Worm (Caenorhabditis elegans) whole organism, late embryonic: ENCODE data around the gene R09A8.2.

Experiments used
- C08G9.2 ChIP-seq: sonication (generic microtip); optimal IDR thresholded peaks from 2 replicates; lab custom pipeline; 2016; ENCODE audit warnings: mild to moderate bottlenecking, missing genetic modification characterization, moderate library complexity, missing compliant biosample characterization
- F13H6.1 ChIP-seq: sonication (generic microtip); optimal IDR thresholded peaks from 2 replicates; lab custom pipeline; 2016; ENCODE audit warnings: missing genetic modification characterization, missing compliant biosample characterization
- K02D7.2 ChIP-seq: sonication (generic microtip); optimal IDR thresholded peaks from 2 replicates; lab custom pipeline; 2017; ENCODE audit warnings: mild to moderate bottlenecking, missing genetic modification characterization, missing compliant biosample characterization
- K09A11.1 ChIP-seq: sonication (generic microtip); optimal IDR thresholded peaks from 2 replicates; lab custom pipeline; 2017; ENCODE audit warnings: antibody characterized with exemption, mild to moderate bottlenecking, missing genetic modification characterization, missing compliant biosample characterization; ENCODE audit not compliant: insufficient read depth
- T23F11.4 ChIP-seq: fragments of 200-800 bp; sonication (Bioruptor generic); optimal IDR thresholded peaks from 2 replicates; lab custom pipeline; 2018; ENCODE audit warnings: mild to moderate bottlenecking, missing genetic modification characterization, missing compliant biosample characterization
- ama-1 ChIP-seq: fragments of 150-350 bp; optimal IDR thresholded peaks from 2 replicates; lab custom pipeline; 2014
- ceh-14 ChIP-seq: sonication (generic microtip); optimal IDR thresholded peaks from 2 replicates; lab custom pipeline; 2016; ENCODE audit warnings: missing genotype, missing genetic modification characterization, missing compliant biosample characterization
- ceh-18 ChIP-seq: sonication (generic microtip); optimal IDR thresholded peaks from 2 replicates; lab custom pipeline; 2016; ENCODE audit warnings: missing genetic modification characterization, missing compliant biosample characterization
- ceh-19 ChIP-seq: fragments of 200-800 bp; sonication (Bioruptor generic); optimal IDR thresholded peaks from 2 replicates; lab custom pipeline; 2018; ENCODE audit warnings: mild to moderate bottlenecking, missing genetic modification characterization, missing compliant biosample characterization
- ceh-34 ChIP-seq: sonication (generic microtip); optimal IDR thresholded peaks from 2 replicates; lab custom pipeline; 2016; ENCODE audit warnings: mild to moderate bottlenecking, missing genetic modification characterization, missing compliant biosample characterization
- ceh-6 ChIP-seq: fragments of 200-800 bp; sonication (Bioruptor generic); optimal IDR thresholded peaks from 2 replicates; lab custom pipeline; 2018; ENCODE audit warnings: mild to moderate bottlenecking, missing genetic modification characterization, missing compliant biosample characterization
- che-1 ChIP-seq: sonication (generic microtip); optimal IDR thresholded peaks from 2 replicates; lab custom pipeline; 2016; ENCODE audit warnings: mild to moderate bottlenecking, missing genetic modification characterization, missing compliant biosample characterization
- dmd-4 ChIP-seq: sonication (generic microtip); optimal IDR thresholded peaks from 2 replicates; lab custom pipeline; 2016; ENCODE audit warnings: borderline replicate concordance, missing genetic modification characterization, missing compliant biosample characterization
- dve-1 ChIP-seq: sonication (generic microtip); optimal IDR thresholded peaks from 2 replicates; lab custom pipeline; 2017; ENCODE audit warnings: antibody characterized with exemption, mild to moderate bottlenecking, missing genetic modification characterization, missing compliant biosample characterization
- elt-2 ChIP-seq: sonication (generic microtip); optimal IDR thresholded peaks from 2 replicates; lab custom pipeline; 2016; ENCODE audit warnings: missing genetic modification reagents, missing genetic modification characterization, missing compliant biosample characterization
- elt-4 ChIP-seq: sonication (generic microtip); optimal IDR thresholded peaks from 2 replicates; lab custom pipeline; 2016; ENCODE audit warnings: missing genetic modification characterization, missing compliant biosample characterization
- eyg-1 ChIP-seq: sonication (generic microtip); optimal IDR thresholded peaks from 2 replicates; lab custom pipeline; 2016; ENCODE audit warnings: missing genotype, missing genetic modification characterization, missing compliant biosample characterization
- fax-1 ChIP-seq: sonication (generic microtip); optimal IDR thresholded peaks from 2 replicates; lab custom pipeline; 2016; ENCODE audit warnings: missing genotype, missing genetic modification characterization, missing compliant biosample characterization
- fkh-10 ChIP-seq: fragments of 150-350 bp; optimal IDR thresholded peaks from 2 replicates; lab custom pipeline; 2014; ENCODE audit warnings: missing biosample characterization, missing genetic modification reagents, missing genetic modification characterization
- gmeb-2 ChIP-seq: sonication (generic microtip); optimal IDR thresholded peaks from 2 replicates; lab custom pipeline; 2016; ENCODE audit warnings: missing genetic modification characterization, inconsistent platforms, missing compliant biosample characterization
- hlh-6 ChIP-seq: sonication (generic microtip); optimal IDR thresholded peaks from 2 replicates; lab custom pipeline; 2016; ENCODE audit warnings: missing genotype, missing genetic modification characterization, missing compliant biosample characterization
- lin-11 ChIP-seq: fragments of 200-800 bp; sonication (Bioruptor generic); optimal IDR thresholded peaks from 2 replicates; lab custom pipeline; 2018; ENCODE audit warnings: mild to moderate bottlenecking, missing genetic modification characterization, missing compliant biosample characterization
- nfya-1 ChIP-seq: sonication (generic microtip); optimal IDR thresholded peaks from 2 replicates; lab custom pipeline; 2017; ENCODE audit warnings: missing genetic modification characterization, mild to moderate bottlenecking, missing compliant biosample characterization, antibody characterized with exemption, moderate library complexity
- nhr-11 ChIP-seq: fragments of 150-350 bp; optimal IDR thresholded peaks from 2 replicates; lab custom pipeline; 2014; ENCODE audit warnings: missing biosample characterization, missing genetic modification characterization
- nhr-232 ChIP-seq: sonication (generic microtip); optimal IDR thresholded peaks from 2 replicates; lab custom pipeline; 2016; ENCODE audit warnings: missing genetic modification characterization, missing compliant biosample characterization
- odd-2 ChIP-seq: sonication (generic microtip); optimal IDR thresholded peaks from 2 replicates; lab custom pipeline; 2017; ENCODE audit warnings: antibody characterized with exemption, mild to moderate bottlenecking, missing genetic modification characterization, missing compliant biosample characterization
- pag-3 ChIP-seq: sonication (generic microtip); optimal IDR thresholded peaks from 2 replicates; lab custom pipeline; 2016; ENCODE audit warnings: missing compliant biosample characterization, missing genetic modification characterization, borderline replicate concordance
- pat-9 ChIP-seq: fragments of 200-800 bp; sonication (Bioruptor generic); optimal IDR thresholded peaks from 2 replicates; lab custom pipeline; 2018; ENCODE audit warnings: mild to moderate bottlenecking, missing genetic modification characterization, moderate library complexity, missing compliant biosample characterization
- pax-1 ChIP-seq: fragments of 150-350 bp; optimal IDR thresholded peaks from 2 replicates; lab custom pipeline; 2014; ENCODE audit warnings: missing biosample characterization, missing genetic modification characterization
- pha-2 ChIP-seq: sonication (generic microtip); optimal IDR thresholded peaks from 2 replicates; lab custom pipeline; 2017; ENCODE audit warnings: mild to moderate bottlenecking, missing genetic modification characterization, missing compliant biosample characterization
- pros-1 ChIP-seq: fragments of 150-350 bp; optimal IDR thresholded peaks from 2 replicates; lab custom pipeline; 2014; ENCODE audit warnings: missing biosample characterization, missing genetic modification reagents, missing genetic modification characterization
- rnt-1 ChIP-seq: sonication (generic microtip); optimal IDR thresholded peaks from 2 replicates; lab custom pipeline; 2016; ENCODE audit warnings: missing genetic modification characterization, missing compliant biosample characterization
- sdc-2 ChIP-seq: sonication (generic microtip); optimal IDR thresholded peaks from 2 replicates; lab custom pipeline; 2016; ENCODE audit warnings: missing genotype, missing genetic modification characterization, missing compliant biosample characterization
- sox-4 ChIP-seq: sonication (generic microtip); optimal IDR thresholded peaks from 2 replicates; lab custom pipeline; 2017; ENCODE audit warnings: mild to moderate bottlenecking, missing genetic modification characterization, inconsistent platforms, missing compliant biosample characterization
- syd-9 ChIP-seq: sonication (generic microtip); optimal IDR thresholded peaks from 2 replicates; lab custom pipeline; 2016; ENCODE audit warnings: mild to moderate bottlenecking, missing genetic modification characterization, moderate library complexity, missing compliant biosample characterization
- tbx-2 ChIP-seq: sonication (generic microtip); optimal IDR thresholded peaks from 2 replicates; lab custom pipeline; 2016; ENCODE audit warnings: missing genetic modification characterization, missing compliant biosample characterization
- tbx-7 ChIP-seq: sonication (generic microtip); optimal IDR thresholded peaks from 2 replicates; lab custom pipeline; 2016; ENCODE audit warnings: missing genotype, missing genetic modification characterization, missing compliant biosample characterization
- unc-3 ChIP-seq, 2 experiments: fragments of 200-800 bp in 1 of 2; sonication (Bioruptor generic) in 1 of 2; sonication (generic microtip) in 1 of 2; conservative IDR thresholded peaks in 1 of 2; optimal IDR thresholded peaks in 1 of 2; 2 replicates each; pipeline versions ENCODE4 v1.3.6 to Lab custom; 2016 to 2022; ENCODE audit warnings: missing compliant biosample characterization in 2 of 2, missing genetic modification characterization in 2 of 2, missing genetic modification reagents in 1 of 2

Gene R09A8.2

DNA sequence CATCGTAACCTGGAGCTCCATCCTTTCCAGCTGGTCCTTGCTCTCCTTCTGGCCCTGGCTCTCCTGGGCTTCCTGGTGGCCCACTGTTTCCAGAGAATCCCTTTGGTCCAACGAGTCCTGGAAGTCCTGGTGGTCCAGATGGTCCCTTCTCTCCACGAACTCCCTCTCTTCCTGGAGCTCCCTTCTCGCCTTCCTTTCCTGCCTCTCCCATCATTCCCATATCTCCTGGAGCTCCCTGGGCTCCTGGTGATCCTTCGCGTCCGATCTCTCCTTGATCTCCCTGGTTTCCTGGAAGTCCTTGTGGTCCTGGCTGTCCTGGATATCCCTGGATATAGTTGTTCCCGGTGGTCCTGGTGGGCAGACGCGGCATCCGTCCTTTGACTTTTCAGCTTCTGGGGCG is 17.0 kb downstream of the R09A8.2 start:
- peak; percentile 9 for TF ChIP-seq ceh-14 (tag; lab: Kevin White, UChicago)
- TF ChIP-seq odd-2 (tag; lab: Kevin White, UChicago) = no peak
- TF ChIP-seq C08G9.2 (tag; lab: Kevin White, UChicago) = peak; percentile 18
- TF ChIP-seq elt-4 (tag; lab: Kevin White, UChicago) = peak; percentile 17

DNA sequence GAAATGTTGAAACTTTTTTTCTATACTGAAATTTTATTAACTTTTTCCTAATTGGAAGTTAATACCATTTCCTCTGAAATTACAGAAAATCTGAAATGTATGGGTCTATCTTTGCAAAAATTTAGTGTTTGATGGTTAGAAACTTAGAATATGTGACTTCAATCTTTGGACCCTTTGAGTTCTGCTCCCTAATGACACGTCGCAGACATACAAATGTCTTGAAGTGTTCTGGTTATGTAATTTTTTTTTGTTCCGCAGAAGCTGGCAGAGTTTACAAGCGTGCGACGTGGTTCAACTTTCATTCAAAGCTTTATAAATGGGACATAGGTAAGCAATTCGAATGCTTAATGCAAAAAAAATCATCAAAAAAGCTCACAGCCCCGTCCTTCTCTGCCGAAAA is 18.7 kb downstream of the R09A8.2 start:
- TF ChIP-seq F13H6.1 (tag; lab: Kevin White, UChicago) (no peak), nhr-11 (tag; lab: Kevin White, UChicago) (no peak)
- TF ChIP-seq, all 69 proteins: peak for 0

DNA sequence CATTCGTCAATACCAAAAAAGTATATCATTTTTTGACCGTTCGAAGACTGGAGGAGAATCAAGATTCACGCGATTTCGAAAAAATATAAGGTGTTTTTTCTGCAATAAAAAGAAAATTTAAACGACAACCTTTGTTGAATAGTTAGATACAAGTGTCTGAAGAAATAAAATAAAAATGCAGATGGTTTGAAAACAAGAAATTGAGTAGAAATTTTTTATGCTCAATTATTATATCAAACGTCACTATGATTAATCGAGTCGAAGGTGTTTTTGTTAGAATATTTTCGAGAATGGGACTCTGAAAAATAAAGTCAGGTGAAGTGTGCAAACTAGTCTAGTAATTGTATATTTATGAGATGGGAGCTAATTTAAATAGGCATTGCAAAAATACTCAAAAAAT is 21.2 kb downstream of the R09A8.2 start, which contains the start of gene R09A8.5:
Gene R09A8.5 (minus strand): TSS at position 101 of the 400 bp plus-strand sequence.
- TF ChIP-seq unc-3 (GFP tag; conservative IDR thresholded peaks at IDR 0.05; lab: Robert Waterston, UW) (no peak), unc-3 (tag; optimal IDR thresholded peaks at IDR 0.05; lab: Kevin White, UChicago) (no peak), ceh-19 (GFP tag; lab: Kevin White, UChicago) (no peak), nhr-232 (no peak), nfya-1 (no peak), pag-3 (no peak), sox-4 (no peak), pax-1 (tag; lab: Kevin White, UChicago) (no peak), rnt-1 (tag; lab: Kevin White, UChicago) (no peak), gmeb-2 (tag; lab: Kevin White, UChicago) (no peak), eyg-1 (tag; lab: Kevin White, UChicago) (no peak), K02D7.2 (tag; lab: Kevin White, UChicago) (no peak)

DNA sequence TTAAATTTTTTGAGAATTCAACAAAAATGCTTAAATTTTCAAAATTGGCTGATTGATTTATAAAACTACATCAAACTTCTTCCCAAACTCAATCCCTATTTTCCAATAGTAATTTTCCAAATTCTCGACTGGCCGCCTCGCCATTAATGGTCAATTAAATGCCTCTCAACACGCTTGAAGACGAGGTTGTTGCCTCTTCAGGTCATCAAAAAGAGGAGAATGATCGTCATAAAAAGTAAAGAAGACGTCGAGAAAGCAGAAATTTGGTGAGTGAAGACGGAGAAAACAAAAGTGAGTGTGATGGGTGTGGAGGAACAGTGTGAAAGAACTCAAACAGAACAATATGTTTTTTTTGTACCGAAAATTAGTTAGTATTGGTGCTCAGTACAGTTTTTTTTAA is 21.7 kb downstream of the R09A8.2 start:
- TF ChIP-seq sdc-2 (tag; lab: Kevin White, UChicago) (no peak), T23F11.4 (GFP tag; lab: Kevin White, UChicago) (no peak), che-1 (tag; lab: Kevin White, UChicago) (no peak), lin-11 (tag; lab: Kevin White, UChicago) (no peak), ceh-19 (GFP tag; lab: Kevin White, UChicago) (no peak), pat-9 (tag; lab: Kevin White, UChicago) (no peak), ama-1 (no peak), fkh-10 (GFP tag; lab: Kevin White, UChicago) (no peak), dve-1 (tag; lab: Kevin White, UChicago) (no peak)

DNA sequence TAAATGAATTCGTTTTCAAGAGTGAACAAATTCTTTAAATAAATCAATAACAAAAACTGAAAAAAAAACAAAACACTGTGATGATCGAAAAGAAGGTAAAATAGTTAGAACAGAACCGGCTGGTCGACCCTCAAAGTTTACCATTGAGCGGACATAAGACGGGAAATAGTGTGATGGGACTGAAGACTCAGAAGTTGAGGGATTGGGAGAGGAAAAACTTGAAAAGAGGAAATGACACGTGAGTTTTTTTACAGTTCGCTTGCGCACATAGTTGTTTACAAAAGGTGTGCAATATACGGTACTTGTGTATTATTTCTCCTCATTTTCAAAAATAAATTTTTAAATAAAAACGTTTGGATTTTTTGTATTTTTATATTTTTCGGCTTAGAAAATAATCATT is 23.7 kb downstream of the R09A8.2 start:
- no peak for TF ChIP-seq T23F11.4 (GFP tag; lab: Kevin White, UChicago)
- TF ChIP-seq tbx-7 (tag; lab: Kevin White, UChicago) = no peak
- TF ChIP-seq nhr-11 (tag; lab: Kevin White, UChicago) = no peak
- no peak for TF ChIP-seq pha-2 (tag; lab: Kevin White, UChicago)
- TF ChIP-seq tbx-2 (tag; lab: Kevin White, UChicago) = no peak
- no peak for TF ChIP-seq pat-9 (tag; lab: Kevin White, UChicago)
- no peak for TF ChIP-seq ceh-18
- TF ChIP-seq fax-1 (tag; lab: Kevin White, UChicago) = no peak
- TF ChIP-seq pag-3 = no peak
- no peak for TF ChIP-seq elt-2 (tag; lab: Kevin White, UChicago)
- TF ChIP-seq unc-3 (GFP tag; conservative IDR thresholded peaks at IDR 0.05; lab: Robert Waterston, UW) = no peak
- no peak for TF ChIP-seq unc-3 (tag; optimal IDR thresholded peaks at IDR 0.05; lab: Kevin White, UChicago)
- TF ChIP-seq odd-2 (tag; lab: Kevin White, UChicago) = no peak
- no peak for TF ChIP-seq ceh-6 (GFP tag; lab: Kevin White, UChicago)
- TF ChIP-seq pros-1 = no peak
- TF ChIP-seq syd-9 (tag; lab: Kevin White, UChicago) = no peak
- TF ChIP-seq elt-4 (tag; lab: Kevin White, UChicago) = no peak
- TF ChIP-seq ceh-34 (tag; lab: Kevin White, UChicago) = no peak
- TF ChIP-seq K09A11.1 = no peak
- no peak for TF ChIP-seq hlh-6
- TF ChIP-seq dmd-4 = no peak
- TF ChIP-seq, all 69 proteins: peak for 0
